Worm (Caenorhabditis elegans): ENCODE data around the gene srg-40.
A peak's percentile ranks its signal among the peaks of the same experiment; 100 is the strongest.

Gene srg-40

ce11 chrV:11174663-11175062 is 10.3 kb upstream of the srg-40 start:
- no peak for TF ChIP-seq elt-1 (tag; optimal IDR thresholded peaks at IDR 0.05)
- peak; percentile 35 for TF ChIP-seq lin-39 (tag; optimal IDR thresholded peaks at IDR 0.05)
- peak; percentile 26 for TF ChIP-seq elt-2 (tag; optimal IDR thresholded peaks at IDR 0.05)
- no peak for TF ChIP-seq mdl-1 (tag; optimal IDR thresholded peaks at IDR 0.05)
- peak; percentile 95 for TF ChIP-seq snpc-4 (tag; optimal IDR thresholded peaks at IDR 0.05)
- TF ChIP-seq hmg-11 (tag; optimal IDR thresholded peaks at IDR 0.05), result peak; percentile 34
- TF ChIP-seq nhr-43 (tag; optimal IDR thresholded peaks at IDR 0.05; ENCODE audit: poor library complexity, severe bottlenecking), result no peak
- TF ChIP-seq nfya-1 (tag; optimal IDR thresholded peaks at IDR 0.05; ENCODE audit: insufficient read depth), result peak; percentile 2

DNA sequence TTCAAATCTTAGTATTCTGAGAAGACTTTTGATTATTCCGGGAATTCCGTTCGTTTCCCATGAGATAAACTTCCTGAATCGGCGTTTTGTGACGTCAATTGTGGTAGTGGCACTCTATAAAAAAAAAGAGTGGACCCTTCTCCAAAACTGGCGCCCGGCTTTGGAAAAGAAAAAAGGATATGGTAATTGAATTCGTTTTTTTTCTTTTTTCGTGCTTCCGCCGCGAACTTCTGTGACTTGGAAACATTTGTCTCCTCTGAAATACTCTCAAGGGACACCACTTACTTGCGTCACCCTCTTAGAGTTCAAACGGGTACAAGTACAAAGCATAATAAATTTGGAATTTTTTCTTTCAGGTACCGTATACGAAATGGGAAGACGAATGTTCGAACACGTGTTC is 8.3 kb upstream of the srg-40 start:
- no peak for TF ChIP-seq unc-62 (GFP tag; optimal IDR thresholded peaks at IDR 0.05)
- peak; percentile 19 for TF ChIP-seq fkh-10 (GFP tag; optimal IDR thresholded peaks at IDR 0.05)

- TF ChIP-seq snpc-4 (tag; optimal IDR thresholded peaks at IDR 0.05), result no peak
- no peak for TF ChIP-seq ceh-16 (tag; optimal IDR thresholded peaks at IDR 0.05)
Measured at ce11 chrV:11171906-11172305, 7.5 kb upstream of the srg-40 start, which contains the start of gene T19C4.5. TSS of gene T19C4.5 (plus strand) at chrV:11172213.

ce11 chrV:11170564-11171329 is 6.4 kb upstream of the srg-40 start:
- TF ChIP-seq nfya-1 (tag; optimal IDR thresholded peaks at IDR 0.05; ENCODE audit: insufficient read depth) (no peak), nhr-77 (tag; optimal IDR thresholded peaks at IDR 0.05) (no peak)

- peak; percentile 60 for TF ChIP-seq fkh-10 (GFP tag; optimal IDR thresholded peaks at IDR 0.05)
- TF ChIP-seq ceh-28 (tag; optimal IDR thresholded peaks at IDR 0.05), result no peak
Measured at ce11 chrV:11167745-11168144, 3.4 kb upstream of the srg-40 start.

- TF ChIP-seq lsy-12 (tag; optimal IDR thresholded peaks at IDR 0.05), result no peak
- TF ChIP-seq R02D3.7 (tag; optimal IDR thresholded peaks at IDR 0.05), result no peak
- no peak for TF ChIP-seq nhr-12 (tag; optimal IDR thresholded peaks at IDR 0.05)
- TF ChIP-seq aly-2 (tag; optimal IDR thresholded peaks at IDR 0.05), result no peak
- no peak for TF ChIP-seq ceh-9 (tag; optimal IDR thresholded peaks at IDR 0.05)
- no peak for TF ChIP-seq nhr-67 (tag; optimal IDR thresholded peaks at IDR 0.05)
- no peak for TF ChIP-seq ztf-4 (tag; optimal IDR thresholded peaks at IDR 0.05)
- TF ChIP-seq zag-1 (tag; optimal IDR thresholded peaks at IDR 0.05), result no peak
- TF ChIP-seq fos-1 (tag; optimal IDR thresholded peaks at IDR 0.05), result no peak
Measured at ce11 chrV:11161791-11162190, 2.6 kb downstream of the srg-40 start, which contains the start of gene srg-41. TSS of gene srg-41 (minus strand) at chrV:11161891.

- TF ChIP-seq nhr-11 (tag; optimal IDR thresholded peaks at IDR 0.05), result no peak
- no peak for TF ChIP-seq mdl-1 (tag; optimal IDR thresholded peaks at IDR 0.05)
- TF ChIP-seq nhr-76 (tag; optimal IDR thresholded peaks at IDR 0.05), result no peak
- TF ChIP-seq zag-1 (tag; optimal IDR thresholded peaks at IDR 0.05), result no peak
- no peak for TF ChIP-seq lsy-12 (tag; optimal IDR thresholded peaks at IDR 0.05)
- no peak for TF ChIP-seq snpc-4 (tag; optimal IDR thresholded peaks at IDR 0.05)
- TF ChIP-seq pqm-1 (tag; optimal IDR thresholded peaks at IDR 0.05), result no peak
- TF ChIP-seq egl-27 (tag; optimal IDR thresholded peaks at IDR 0.05), result no peak
- TF ChIP-seq ZK546.5 (tag; optimal IDR thresholded peaks at IDR 0.05), result no peak
- TF ChIP-seq jun-1 (tag; optimal IDR thresholded peaks at IDR 0.05), result no peak
- no peak for TF ChIP-seq aly-2 (tag; optimal IDR thresholded peaks at IDR 0.05)
Measured at ce11 chrV:11157947-11158346, 6.4 kb downstream of the srg-40 start, which contains the start of gene srg-42. TSS of gene srg-42 (minus strand) at chrV:11158047.

DNA sequence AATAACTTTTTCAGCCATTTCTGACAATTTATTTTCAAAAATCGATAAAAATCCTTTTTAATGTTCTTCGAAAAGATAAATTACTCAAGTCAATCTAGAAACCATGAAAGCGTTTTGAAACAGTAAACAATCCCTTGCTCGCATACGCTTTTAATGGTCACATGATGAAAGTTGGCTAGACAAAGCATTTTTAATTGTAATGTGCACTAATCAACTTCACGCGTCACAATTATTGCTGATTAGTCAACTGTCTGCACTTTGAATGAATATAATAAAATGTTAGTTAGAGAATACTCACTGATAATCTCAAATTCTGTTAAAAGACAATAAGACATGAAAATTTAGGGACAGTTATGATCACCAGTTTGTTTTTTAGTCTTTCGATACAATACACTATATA is 7.8 kb downstream of the srg-40 start:
- TF ChIP-seq ZK546.5 (tag; optimal IDR thresholded peaks at IDR 0.05) (no peak), elt-2 (tag; optimal IDR thresholded peaks at IDR 0.05) (peak; percentile 42)
